Worm (Caenorhabditis elegans) whole organism, late embryonic: ENCODE data around the gene toh-1.

Experiments used
- C08G9.2 ChIP-seq: sonication (generic microtip); optimal IDR thresholded peaks from 2 replicates; lab custom pipeline; 2016; ENCODE audit warnings: mild to moderate bottlenecking, missing genetic modification characterization, moderate library complexity, missing compliant biosample characterization
- K02D7.2 ChIP-seq: sonication (generic microtip); optimal IDR thresholded peaks from 2 replicates; lab custom pipeline; 2017; ENCODE audit warnings: mild to moderate bottlenecking, missing genetic modification characterization, missing compliant biosample characterization
- K09A11.1 ChIP-seq: sonication (generic microtip); optimal IDR thresholded peaks from 2 replicates; lab custom pipeline; 2017; ENCODE audit warnings: antibody characterized with exemption, mild to moderate bottlenecking, missing genetic modification characterization, missing compliant biosample characterization; ENCODE audit not compliant: insufficient read depth
- T23F11.4 ChIP-seq: fragments of 200-800 bp; sonication (Bioruptor generic); optimal IDR thresholded peaks from 2 replicates; lab custom pipeline; 2018; ENCODE audit warnings: mild to moderate bottlenecking, missing genetic modification characterization, missing compliant biosample characterization
- Y22D7AL.16 ChIP-seq: sonication (generic microtip); optimal IDR thresholded peaks from 2 replicates; lab custom pipeline; 2016; ENCODE audit warnings: missing genetic modification characterization, missing compliant biosample characterization
- ama-1 ChIP-seq: fragments of 150-350 bp; optimal IDR thresholded peaks from 2 replicates; lab custom pipeline; 2014
- ceh-14 ChIP-seq: sonication (generic microtip); optimal IDR thresholded peaks from 2 replicates; lab custom pipeline; 2016; ENCODE audit warnings: missing genotype, missing genetic modification characterization, missing compliant biosample characterization
- ceh-19 ChIP-seq: fragments of 200-800 bp; sonication (Bioruptor generic); optimal IDR thresholded peaks from 2 replicates; lab custom pipeline; 2018; ENCODE audit warnings: mild to moderate bottlenecking, missing genetic modification characterization, missing compliant biosample characterization
- ceh-24 ChIP-seq: sonication (generic microtip); optimal IDR thresholded peaks from 2 replicates; lab custom pipeline; 2016; ENCODE audit warnings: mild to moderate bottlenecking, missing genetic modification characterization, missing compliant biosample characterization
- ceh-31 ChIP-seq: sonication (generic microtip); optimal IDR thresholded peaks from 2 replicates; lab custom pipeline; 2016; ENCODE audit warnings: missing genetic modification characterization, missing compliant biosample characterization
- ceh-45 ChIP-seq: fragments of 200-800 bp; sonication (Bioruptor generic); IDR thresholded peaks from 2 replicates; pipeline ENCODE4 v1.3.6; 2022; ENCODE audit warnings: missing genetic modification reagents, missing genetic modification characterization, missing compliant biosample characterization
- dmd-4 ChIP-seq: sonication (generic microtip); optimal IDR thresholded peaks from 2 replicates; lab custom pipeline; 2016; ENCODE audit warnings: borderline replicate concordance, missing genetic modification characterization, missing compliant biosample characterization
- ets-4 ChIP-seq: sonication (generic microtip); optimal IDR thresholded peaks from 2 replicates; lab custom pipeline; 2016; ENCODE audit warnings: missing genetic modification characterization, missing compliant biosample characterization
- eyg-1 ChIP-seq: sonication (generic microtip); optimal IDR thresholded peaks from 2 replicates; lab custom pipeline; 2016; ENCODE audit warnings: missing genotype, missing genetic modification characterization, missing compliant biosample characterization
- fax-1 ChIP-seq: sonication (generic microtip); optimal IDR thresholded peaks from 2 replicates; lab custom pipeline; 2016; ENCODE audit warnings: missing genotype, missing genetic modification characterization, missing compliant biosample characterization
- fkh-6 ChIP-seq: sonication (generic microtip); optimal IDR thresholded peaks from 2 replicates; lab custom pipeline; 2016; ENCODE audit warnings: missing genetic modification characterization, missing compliant biosample characterization
- gmeb-2 ChIP-seq: sonication (generic microtip); optimal IDR thresholded peaks from 2 replicates; lab custom pipeline; 2016; ENCODE audit warnings: missing genetic modification characterization, inconsistent platforms, missing compliant biosample characterization
- hlh-30 ChIP-seq: sonication (generic microtip); optimal IDR thresholded peaks from 2 replicates; lab custom pipeline; 2017; ENCODE audit warnings: antibody characterized with exemption, missing genetic modification characterization, missing compliant biosample characterization; ENCODE audit not compliant: insufficient read depth
- hlh-8 ChIP-seq: sonication (generic microtip); optimal IDR thresholded peaks from 2 replicates; lab custom pipeline; 2016; ENCODE audit warnings: missing genotype, missing genetic modification characterization, missing compliant biosample characterization
- lim-6 ChIP-seq: sonication (generic microtip); optimal IDR thresholded peaks from 2 replicates; lab custom pipeline; 2016; ENCODE audit warnings: missing genetic modification characterization, missing compliant biosample characterization
- lin-11 ChIP-seq: fragments of 200-800 bp; sonication (Bioruptor generic); optimal IDR thresholded peaks from 2 replicates; lab custom pipeline; 2018; ENCODE audit warnings: mild to moderate bottlenecking, missing genetic modification characterization, missing compliant biosample characterization
- mec-3 ChIP-seq: sonication (generic microtip); optimal IDR thresholded peaks from 2 replicates; lab custom pipeline; 2016; ENCODE audit warnings: borderline replicate concordance, missing genetic modification characterization, missing compliant biosample characterization
- nfya-1 ChIP-seq: sonication (generic microtip); optimal IDR thresholded peaks from 2 replicates; lab custom pipeline; 2017; ENCODE audit warnings: missing genetic modification characterization, mild to moderate bottlenecking, missing compliant biosample characterization, antibody characterized with exemption, moderate library complexity
- nhr-11 ChIP-seq: fragments of 150-350 bp; optimal IDR thresholded peaks from 2 replicates; lab custom pipeline; 2014; ENCODE audit warnings: missing biosample characterization, missing genetic modification characterization
- nhr-232 ChIP-seq: sonication (generic microtip); optimal IDR thresholded peaks from 2 replicates; lab custom pipeline; 2016; ENCODE audit warnings: missing genetic modification characterization, missing compliant biosample characterization
- npax-4 ChIP-seq: sonication (generic microtip); optimal IDR thresholded peaks from 2 replicates; lab custom pipeline; 2016; ENCODE audit warnings: missing genetic modification characterization, missing compliant biosample characterization
- pag-3 ChIP-seq: sonication (generic microtip); optimal IDR thresholded peaks from 2 replicates; lab custom pipeline; 2016; ENCODE audit warnings: missing compliant biosample characterization, missing genetic modification characterization, borderline replicate concordance
- pat-9 ChIP-seq: fragments of 200-800 bp; sonication (Bioruptor generic); optimal IDR thresholded peaks from 2 replicates; lab custom pipeline; 2018; ENCODE audit warnings: mild to moderate bottlenecking, missing genetic modification characterization, moderate library complexity, missing compliant biosample characterization
- pax-1 ChIP-seq: fragments of 150-350 bp; optimal IDR thresholded peaks from 2 replicates; lab custom pipeline; 2014; ENCODE audit warnings: missing biosample characterization, missing genetic modification characterization
- pqm-1 ChIP-seq: sonication (generic microtip); optimal IDR thresholded peaks from 2 replicates; lab custom pipeline; 2016; ENCODE audit warnings: missing genetic modification characterization, missing compliant biosample characterization
- pros-1 ChIP-seq: fragments of 150-350 bp; optimal IDR thresholded peaks from 2 replicates; lab custom pipeline; 2014; ENCODE audit warnings: missing biosample characterization, missing genetic modification reagents, missing genetic modification characterization
- sdc-2 ChIP-seq: sonication (generic microtip); optimal IDR thresholded peaks from 2 replicates; lab custom pipeline; 2016; ENCODE audit warnings: missing genotype, missing genetic modification characterization, missing compliant biosample characterization
- tbx-2 ChIP-seq: sonication (generic microtip); optimal IDR thresholded peaks from 2 replicates; lab custom pipeline; 2016; ENCODE audit warnings: missing genetic modification characterization, missing compliant biosample characterization
- ttx-3 ChIP-seq: sonication (generic microtip); optimal IDR thresholded peaks from 2 replicates; lab custom pipeline; 2016; ENCODE audit warnings: missing genetic modification reagents, missing genetic modification characterization, missing compliant biosample characterization
- unc-55 ChIP-seq: sonication (generic microtip); optimal IDR thresholded peaks from 2 replicates; lab custom pipeline; 2017; ENCODE audit warnings: missing biosample characterization, missing genetic modification reagents, missing genetic modification characterization
- unc-86 ChIP-seq: sonication (generic microtip); optimal IDR thresholded peaks from 2 replicates; lab custom pipeline; 2016; ENCODE audit warnings: missing genetic modification characterization, missing compliant biosample characterization
- ztf-16 ChIP-seq: sonication (generic microtip); optimal IDR thresholded peaks from 2 replicates; lab custom pipeline; 2017; ENCODE audit warnings: missing genetic modification characterization, missing compliant biosample characterization

toh-1 gene

ce11 chrIII:3811375-3811924 is 2.6 kb upstream of the toh-1 start:
- TF ChIP-seq ama-1 (peak; percentile 7), nfya-1 (tag; lab: Kevin White, UChicago) (no peak)

DNA sequence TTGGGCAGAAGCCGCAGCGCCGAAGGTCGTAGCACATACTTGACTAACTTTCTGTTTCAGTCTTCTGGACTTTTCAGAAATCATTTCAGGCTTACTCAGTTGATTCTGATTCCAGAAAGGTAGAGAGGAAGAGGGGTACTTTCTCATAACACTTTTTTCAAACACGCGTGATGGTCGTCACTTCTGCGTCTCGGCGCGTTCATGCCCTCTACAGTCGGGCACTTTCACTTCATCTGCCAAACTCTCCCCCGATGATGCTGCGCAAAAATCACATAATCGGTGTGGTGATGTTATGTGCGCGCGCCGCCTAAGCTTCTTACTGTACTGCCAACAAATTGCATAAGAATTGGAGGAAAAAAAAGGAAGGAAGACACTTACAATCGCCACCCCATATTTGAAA is 1.2 kb downstream of the toh-1 start:
- TF ChIP-seq K09A11.1 (tag; lab: Kevin White, UChicago) (no peak), pqm-1 (tag; lab: Kevin White, UChicago) (no peak), Y22D7AL.16 (tag; lab: Kevin White, UChicago) (no peak), ceh-45 (GFP tag; lab: Robert Waterston, UW) (no peak), mec-3 (tag; lab: Kevin White, UChicago) (no peak), hlh-8 (no peak), fkh-6 (no peak), sdc-2 (tag; lab: Kevin White, UChicago) (no peak), fax-1 (tag; lab: Kevin White, UChicago) (no peak), hlh-30 (no peak), K02D7.2 (tag; lab: Kevin White, UChicago) (no peak), pros-1 (no peak), ceh-14 (tag; lab: Kevin White, UChicago) (no peak), npax-4 (no peak), dmd-4 (tag; lab: Kevin White, UChicago) (no peak)

ce11 chrIII:3806883-3807282 is 1.9 kb downstream of the toh-1 start:
- TF ChIP-seq ztf-16, result no peak
- TF ChIP-seq pat-9, result no peak
- TF ChIP-seq unc-55 (GFP tag; lab: Kevin White, UChicago), result no peak
- no peak for TF ChIP-seq gmeb-2 (tag; lab: Kevin White, UChicago)
- no peak for TF ChIP-seq C08G9.2 (tag; lab: Kevin White, UChicago)
- TF ChIP-seq sdc-2 (tag; lab: Kevin White, UChicago), result no peak
- TF ChIP-seq pqm-1 (tag; lab: Kevin White, UChicago), result no peak
- TF ChIP-seq pag-3, result no peak
- no peak for TF ChIP-seq nhr-11 (tag; lab: Kevin White, UChicago)

DNA sequence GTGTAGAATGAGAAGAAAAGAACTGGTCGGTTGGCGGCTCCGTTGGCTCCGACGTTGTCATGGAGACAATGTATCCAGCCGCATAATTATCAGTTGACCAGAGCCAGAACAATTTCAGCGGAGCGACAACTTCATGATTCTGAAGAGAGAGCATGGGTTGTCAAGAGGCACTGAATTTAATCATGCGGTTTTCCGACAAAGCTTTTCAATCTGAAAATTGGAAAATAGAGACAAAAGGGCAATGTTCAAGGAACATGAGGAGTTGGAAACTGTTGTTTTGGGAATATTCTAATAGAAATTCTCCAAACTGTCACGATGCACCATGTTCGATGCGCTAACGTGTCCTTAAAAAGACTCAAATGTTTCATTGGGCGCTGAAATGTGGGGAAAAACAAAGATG is 4.4 kb downstream of the toh-1 start, which contains the start of gene xbx-5:
TSS of gene xbx-5 (minus strand) at position 56 of the 400 bp plus-strand sequence.
- TF ChIP-seq pat-9 (no peak), nhr-232 (tag; lab: Kevin White, UChicago) (no peak), unc-86 (tag; lab: Kevin White, UChicago) (no peak), ets-4 (tag; lab: Kevin White, UChicago) (no peak), dmd-4 (tag; lab: Kevin White, UChicago) (no peak), ceh-19 (no peak), ttx-3 (tag; lab: Kevin White, UChicago) (no peak), ceh-24 (no peak), pros-1 (no peak), pax-1 (tag; lab: Kevin White, UChicago) (no peak), Y22D7AL.16 (tag; lab: Kevin White, UChicago) (no peak), tbx-2 (tag; lab: Kevin White, UChicago) (no peak)

DNA sequence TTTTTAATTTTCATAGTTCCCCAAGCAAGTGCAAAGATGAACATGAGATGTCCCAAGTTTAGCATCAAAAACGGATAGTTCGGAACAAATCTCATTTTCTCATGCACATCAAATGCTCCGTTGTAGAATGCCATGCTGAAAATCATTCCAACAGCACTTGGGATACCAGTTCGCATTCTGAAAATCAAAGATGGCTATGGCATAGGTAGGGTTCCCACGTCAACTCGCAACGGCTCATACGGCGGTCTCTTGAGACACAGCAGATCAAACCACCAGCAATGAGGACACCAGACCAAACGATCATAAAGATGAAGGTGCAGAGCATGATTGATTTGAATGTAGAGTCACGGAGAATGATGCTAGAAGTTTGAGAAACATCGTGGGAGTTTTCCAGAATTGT is 5.7 kb downstream of the toh-1 start:
- TF ChIP-seq lin-11 (tag; lab: Kevin White, UChicago), result no peak
- no peak for TF ChIP-seq lim-6 (tag; lab: Kevin White, UChicago)
- TF ChIP-seq ceh-45 (GFP tag; lab: Robert Waterston, UW), result no peak
- no peak for TF ChIP-seq C08G9.2 (tag; lab: Kevin White, UChicago)
- TF ChIP-seq ceh-31 (tag; lab: Kevin White, UChicago), result no peak
- TF ChIP-seq ama-1, result no peak
- no peak for TF ChIP-seq unc-86 (tag; lab: Kevin White, UChicago)
- TF ChIP-seq eyg-1 (tag; lab: Kevin White, UChicago), result no peak
- TF ChIP-seq T23F11.4 (GFP tag; lab: Kevin White, UChicago), result no peak
- TF ChIP-seq pag-3, result no peak
- TF ChIP-seq, all 69 proteins: peak for 0
